Fruit fly (Drosophila melanogaster): ENCODE data around the gene CG43739.

CG43739 gene

dm6 chr2L:20911374-20911773, 7.4 kb downstream of the CG43739 start (continued):
- TF ChIP-seq CrebB (tag; optimal IDR thresholded peaks at IDR 0.05) (peak; percentile 3), sr (GFP tag; IDR thresholded peaks at IDR 0.05) (no peak), H2.0 (GFP tag; IDR thresholded peaks at IDR 0.05) (no peak), CG10321 (GFP tag; IDR thresholded peaks at IDR 0.05) (no peak), chn (GFP tag; optimal IDR thresholded peaks at IDR 0.05) (no peak), wek (GFP tag; optimal IDR thresholded peaks at IDR 0.05) (peak; percentile 59), fd64A (GFP tag; optimal IDR thresholded peaks at IDR 0.05) (peak; percentile 35), CG12219 (GFP tag; optimal IDR thresholded peaks at IDR 0.05) (peak; percentile 3), Oaz (GFP tag; IDR thresholded peaks at IDR 0.05) (no peak), CG17802 (tag; optimal IDR thresholded peaks at IDR 0.05) (no peak), Adf1 (GFP tag; IDR thresholded peaks at IDR 0.05) (no peak), Ada2b (GFP tag; IDR thresholded peaks at IDR 0.05) (no peak), cwo (GFP tag; optimal IDR thresholded peaks at IDR 0.05) (peak; percentile 92), disco-r (GFP tag; optimal IDR thresholded peaks at IDR 0.05) (no peak), CG2678 (tag; optimal IDR thresholded peaks at IDR 0.05) (peak; percentile 56), run (tag; optimal IDR thresholded peaks at IDR 0.05) (peak; percentile 14), sc (optimal IDR thresholded peaks at IDR 0.05) (no peak), sc (GFP tag; optimal IDR thresholded peaks at IDR 0.05) (no peak), CG1233 (GFP tag; optimal IDR thresholded peaks at IDR 0.05) (peak; percentile 51), CG4360 (GFP tag; IDR thresholded peaks at IDR 0.05) (no peak), CG7963 (GFP tag; IDR thresholded peaks at IDR 0.05; ENCODE audit: partially characterized antibody) (no peak), so (GFP tag; IDR thresholded peaks at IDR 0.05) (peak; percentile 49; the same call in 2 of the 3 replicates), HLH54F (GFP tag; optimal IDR thresholded peaks at IDR 0.05) (no peak), lab (GFP tag; optimal IDR thresholded peaks at IDR 0.05) (peak; percentile 78), fu2 (GFP tag; optimal IDR thresholded peaks at IDR 0.05) (no peak), CG17385 (GFP tag; optimal IDR thresholded peaks at IDR 0.05) (peak; percentile 40), nmo (GFP tag; optimal IDR thresholded peaks at IDR 0.05) (no peak), pum (GFP tag; optimal IDR thresholded peaks at IDR 0.05) (no peak), zfh1 (GFP tag; IDR thresholded peaks at IDR 0.05) (no peak), crc (GFP tag; optimal IDR thresholded peaks at IDR 0.05) (no peak), CG31224 (GFP tag; IDR thresholded peaks at IDR 0.05) (peak; percentile 70), CG4404 (GFP tag; IDR thresholded peaks at IDR 0.05) (no peak), CG15011 (GFP tag; optimal IDR thresholded peaks at IDR 0.05) (peak; percentile 1), gsb (GFP tag; IDR thresholded peaks at IDR 0.05) (0 out of 2 replicates have a peak, but pooled peaks have one; percentile 28), insv (GFP tag; optimal IDR thresholded peaks at IDR 0.05) (no peak), CG31365 (tag; optimal IDR thresholded peaks at IDR 0.05) (peak; percentile 49), ATbp (GFP tag; optimal IDR thresholded peaks at IDR 0.05) (peak; percentile 82), amos (GFP tag; IDR thresholded peaks at IDR 0.05; ENCODE audit: partially characterized antibody) (no peak)

dm6 chr2L:20909301-20909700, 9.4 kb downstream of the CG43739 start:
- peak in 1 of 2 experiments; percentile 78 for TF ChIP-seq Pdp1 (GFP tag; optimal IDR thresholded peaks at IDR 0.05)
- 0 out of 2 replicates have a peak, but pooled peaks have one; percentile 5 for TF ChIP-seq Drgx (GFP tag; IDR thresholded peaks at IDR 0.05)
- TF ChIP-seq CG7372 (GFP tag; IDR thresholded peaks at IDR 0.05), result peak; percentile 55; the same call in 1 of the 2 replicates
- no peak for TF ChIP-seq bab2 (GFP tag; optimal IDR thresholded peaks at IDR 0.05)
